Worm (Caenorhabditis elegans) whole organism, L2 larva: ENCODE data around the gene T28F3.8.

ENCODE experiments used
- C34F6.9 ChIP-seq: fragments of 150-350 bp; optimal IDR thresholded peaks from 2 replicates; lab custom pipeline; 2014; ENCODE audit warnings: missing biosample characterization, missing genetic modification characterization
- F13H6.1 ChIP-seq: sonication (generic microtip); optimal IDR thresholded peaks from 2 replicates; lab custom pipeline; 2016; ENCODE audit warnings: missing genetic modification characterization, missing compliant biosample characterization
- R02D3.7 ChIP-seq: fragments of 150-350 bp; optimal IDR thresholded peaks from 2 replicates; lab custom pipeline; 2014; ENCODE audit warnings: missing biosample characterization, missing genetic modification characterization
- ZK546.5 ChIP-seq: sonication (generic microtip); optimal IDR thresholded peaks from 2 replicates; lab custom pipeline; 2017; ENCODE audit warnings: missing biosample characterization, missing genetic modification characterization
- alr-1 ChIP-seq: fragments of 150-350 bp; optimal IDR thresholded peaks from 2 replicates; lab custom pipeline; 2014; ENCODE audit warnings: missing biosample characterization, missing genetic modification characterization
- aly-2 ChIP-seq: fragments of 150-350 bp; optimal IDR thresholded peaks from 2 replicates; lab custom pipeline; 2014; ENCODE audit warnings: missing biosample characterization, missing genetic modification characterization
- ama-1 ChIP-seq: fragments of 150-350 bp; optimal IDR thresholded peaks from 2 replicates; lab custom pipeline; 2018; ENCODE audit warnings: inconsistent platforms
- ceh-16 ChIP-seq: fragments of 150-350 bp; optimal IDR thresholded peaks from 2 replicates; lab custom pipeline; 2014; ENCODE audit warnings: missing biosample characterization, missing genetic modification characterization
- crh-2 ChIP-seq: sonication (generic microtip); optimal IDR thresholded peaks from 2 replicates; lab custom pipeline; 2017; ENCODE audit warnings: missing biosample characterization, missing genetic modification characterization
- dmd-4 ChIP-seq: sonication (generic microtip); optimal IDR thresholded peaks from 2 replicates; lab custom pipeline; 2017; ENCODE audit warnings: missing biosample characterization, missing genetic modification characterization
- egl-27 ChIP-seq: sonication (generic microtip); optimal IDR thresholded peaks from 3 replicates; lab custom pipeline; 2017; ENCODE audit warnings: missing biosample characterization, missing genetic modification reagents, missing genetic modification characterization
- elt-3 ChIP-seq: sonication (generic microtip); optimal IDR thresholded peaks from 2 replicates; lab custom pipeline; 2017; ENCODE audit warnings: missing biosample characterization, missing genetic modification characterization
- fos-1 ChIP-seq: fragments of 150-350 bp; optimal IDR thresholded peaks from 2 replicates; lab custom pipeline; 2014; ENCODE audit warnings: missing biosample characterization, missing genetic modification characterization
- gmeb-1 ChIP-seq: fragments of 150-350 bp; optimal IDR thresholded peaks from 2 replicates; lab custom pipeline; 2014; ENCODE audit warnings: missing biosample characterization, missing genetic modification characterization
- lin-11 ChIP-seq: fragments of 150-350 bp; sonication (generic microtip); optimal IDR thresholded peaks from 2 replicates; lab custom pipeline; 2014; ENCODE audit warnings: missing biosample characterization, missing genetic modification characterization, inconsistent platforms, mixed read lengths
- lin-13 ChIP-seq: fragments of 150-350 bp; optimal IDR thresholded peaks from 2 replicates; lab custom pipeline; 2014; ENCODE audit warnings: missing biosample characterization, missing genetic modification reagents, missing genetic modification characterization
- lsy-2 ChIP-seq, 2 experiments: fragments of 150-350 bp in 1 of 2; sonication (generic microtip) in 1 of 2; optimal IDR thresholded peaks; 2 replicates each; lab custom pipeline; 2014 to 2017; ENCODE audit warnings: missing biosample characterization in 2 of 2, missing genetic modification characterization in 2 of 2
- mab-5 ChIP-seq: fragments of 150-350 bp; optimal IDR thresholded peaks from 2 replicates; lab custom pipeline; 2014; ENCODE audit warnings: missing biosample characterization, missing genetic modification characterization
- mbf-1 ChIP-seq: sonication (generic microtip); optimal IDR thresholded peaks from 2 replicates; lab custom pipeline; 2017; ENCODE audit warnings: missing biosample characterization, missing genetic modification characterization
- nhr-10 ChIP-seq: sonication (generic microtip); optimal IDR thresholded peaks from 2 replicates; lab custom pipeline; 2017; ENCODE audit warnings: missing biosample characterization, missing genetic modification characterization
- nhr-129 ChIP-seq: fragments of 150-350 bp; optimal IDR thresholded peaks from 2 replicates; lab custom pipeline; 2014; ENCODE audit warnings: missing biosample characterization, missing genetic modification characterization
- nhr-21 ChIP-seq: fragments of 150-350 bp; optimal IDR thresholded peaks from 2 replicates; lab custom pipeline; 2014; ENCODE audit warnings: missing biosample characterization, missing genetic modification characterization
- nhr-237 ChIP-seq: fragments of 150-350 bp; optimal IDR thresholded peaks from 2 replicates; lab custom pipeline; 2014; ENCODE audit warnings: missing biosample characterization, missing genetic modification characterization
- nhr-6 ChIP-seq: fragments of 150-350 bp; optimal IDR thresholded peaks from 2 replicates; lab custom pipeline; 2014; ENCODE audit warnings: missing biosample characterization, missing genetic modification characterization
- peb-1 ChIP-seq: fragments of 150-350 bp; optimal IDR thresholded peaks from 2 replicates; lab custom pipeline; 2014; ENCODE audit warnings: missing biosample characterization, missing genetic modification characterization
- sem-4 ChIP-seq: fragments of 150-350 bp; optimal IDR thresholded peaks from 2 replicates; lab custom pipeline; 2014; ENCODE audit warnings: missing biosample characterization, missing genetic modification reagents, missing genetic modification characterization
- skn-1 ChIP-seq: sonication (generic microtip); optimal IDR thresholded peaks from 2 replicates; lab custom pipeline; 2017; ENCODE audit warnings: missing biosample characterization, missing genetic modification characterization
- sma-9 ChIP-seq, 2 experiments: fragments of 150-350 bp in 1 of 2; sonication (generic microtip) in 1 of 2; optimal IDR thresholded peaks; 2 replicates each; lab custom pipeline; 2014 to 2016; ENCODE audit warnings: missing genetic modification characterization in 2 of 2, mild to moderate bottlenecking in 1 of 2, missing biosample characterization in 1 of 2, missing compliant biosample characterization in 1 of 2, missing genetic modification reagents in 1 of 2, moderate library complexity in 1 of 2
- snpc-4 ChIP-seq: fragments of 150-350 bp; optimal IDR thresholded peaks from 2 replicates; lab custom pipeline; 2014; ENCODE audit warnings: missing biosample characterization, missing genetic modification characterization
- unc-39 ChIP-seq: fragments of 150-350 bp; optimal IDR thresholded peaks from 2 replicates; lab custom pipeline; 2014; ENCODE audit warnings: missing biosample characterization, missing genetic modification characterization
- unc-55 ChIP-seq: fragments of 150-350 bp; sonication (generic microtip); optimal IDR thresholded peaks from 3 replicates; lab custom pipeline; 2014; ENCODE audit warnings: missing biosample characterization, missing genetic modification reagents, missing genetic modification characterization
- unc-62 ChIP-seq: fragments of 150-350 bp; optimal IDR thresholded peaks from 2 replicates; lab custom pipeline; 2014; ENCODE audit warnings: missing biosample characterization, missing genetic modification reagents, missing genetic modification characterization
- zag-1 ChIP-seq: fragments of 150-350 bp; optimal IDR thresholded peaks from 2 replicates; lab custom pipeline; 2014; ENCODE audit warnings: missing biosample characterization, missing genetic modification characterization
- ztf-1 ChIP-seq: fragments of 200-800 bp; sonication (Bioruptor generic); conservative IDR thresholded peaks from 2 replicates; pipeline ENCODE4 v1.3.6; 2022; ENCODE audit warnings: missing genetic modification characterization, missing compliant biosample characterization
- ztf-4 ChIP-seq: fragments of 150-350 bp; optimal IDR thresholded peaks from 2 replicates; lab custom pipeline; 2014; ENCODE audit warnings: missing biosample characterization, missing genetic modification characterization

T28F3.8 gene

DNA sequence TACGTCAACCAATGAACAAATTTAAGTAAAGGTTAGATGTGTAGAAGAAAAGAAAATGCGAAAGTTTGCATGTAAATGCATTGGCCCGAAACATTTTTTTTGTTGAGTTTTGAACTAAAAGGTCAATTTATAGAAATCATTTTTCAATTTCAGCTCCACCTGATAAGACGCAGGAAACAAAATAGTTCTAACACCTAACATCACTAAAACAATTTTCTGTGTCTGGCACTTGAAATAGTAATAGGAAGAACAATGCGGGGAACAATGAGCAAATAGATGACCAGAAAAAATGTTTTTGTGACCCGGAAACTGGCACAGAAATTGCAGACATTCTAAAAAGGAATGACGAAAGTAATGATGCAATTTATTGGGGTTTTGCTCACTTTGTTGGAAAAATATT is 14.8 kb downstream of the T28F3.8 start:
- TF ChIP-seq skn-1 (tag; lab: Kevin White, UChicago) = no peak
- TF ChIP-seq nhr-129 (tag; lab: Kevin White, UChicago) = peak; percentile 43
- TF ChIP-seq lin-11 (tag; lab: Kevin White, UChicago) = no peak
- no peak for TF ChIP-seq zag-1 (tag; lab: Kevin White, UChicago)
- no peak for TF ChIP-seq lsy-2 (tag; optimal IDR thresholded peaks at IDR 0.05; lab: Kevin White, UChicago)
- TF ChIP-seq fos-1 (tag; lab: Kevin White, UChicago) = peak; percentile 23

DNA sequence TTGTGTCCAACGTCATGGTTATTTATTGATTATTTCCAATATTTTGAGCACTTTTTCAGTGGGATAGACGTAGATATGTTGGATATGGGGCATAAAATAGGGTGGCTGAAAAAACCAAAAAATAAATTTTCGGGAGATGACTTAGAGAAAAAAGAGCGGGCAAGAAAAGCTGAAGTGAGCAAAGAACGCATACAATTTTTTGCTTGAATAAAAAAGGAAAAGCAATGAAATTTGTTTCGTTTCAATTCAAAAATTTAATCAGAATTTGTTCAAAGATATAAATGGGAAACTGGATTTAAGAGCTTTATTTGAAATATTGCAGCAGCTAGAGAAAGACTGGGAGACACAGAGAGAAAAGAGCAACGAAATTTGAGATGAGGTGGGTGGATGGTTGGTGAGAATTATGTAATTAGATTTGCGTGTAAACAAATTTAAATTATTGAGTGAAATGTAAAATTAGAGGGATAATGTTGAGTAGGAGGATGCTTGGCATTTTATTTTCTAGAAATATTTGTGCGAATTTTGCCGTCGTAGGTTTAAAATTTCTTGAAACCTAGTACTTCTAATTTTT is 15.4 kb downstream of the T28F3.8 start, which contains the start of the genes T28F3.11 and slc-17.4:
Gene T28F3.11 (minus strand): TSS at position 51 of the 571 bp plus-strand sequence.
Gene slc-17.4 (minus strand): TSS at position 105 of the 571 bp plus-strand sequence.
- TF ChIP-seq unc-55 (peak; percentile 4), fos-1 (tag; lab: Kevin White, UChicago) (no peak), F13H6.1 (tag; lab: Kevin White, UChicago) (no peak)

DNA sequence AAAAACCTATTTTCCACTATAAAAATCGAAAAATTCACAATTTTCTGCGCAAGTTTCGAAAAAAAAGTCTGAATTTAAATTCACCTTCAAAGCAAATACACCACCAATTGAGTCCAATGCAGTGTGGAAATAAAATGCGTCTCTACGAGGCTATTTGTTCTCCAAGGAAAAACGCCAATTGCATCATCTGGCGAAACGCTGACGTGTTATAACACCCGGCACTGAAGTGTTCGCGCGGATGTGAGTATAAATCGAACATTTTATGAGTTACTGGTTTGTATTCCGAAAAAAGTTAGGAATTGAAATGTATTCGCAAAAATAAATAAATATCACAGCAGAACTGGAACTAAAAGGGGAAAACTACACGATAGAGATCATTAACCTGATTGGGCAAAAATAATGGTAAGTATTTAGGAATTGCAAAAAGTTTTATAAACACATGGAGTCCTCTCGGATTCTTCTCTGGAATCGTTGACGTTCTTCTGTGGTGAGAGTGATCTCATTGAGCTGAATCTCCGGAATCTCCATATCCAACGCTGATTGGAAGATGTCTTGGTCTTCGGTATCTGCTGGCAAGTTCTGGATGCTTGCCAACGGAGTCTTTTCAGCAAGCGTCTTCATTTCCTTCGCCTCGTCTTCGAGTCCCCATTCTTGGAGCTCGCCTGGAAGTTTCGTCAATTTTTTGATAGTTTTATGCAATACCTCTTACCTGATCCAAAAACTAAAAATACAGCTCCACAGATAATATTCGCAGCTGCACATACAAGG is 19.0 kb downstream of the T28F3.8 start, which contains the start of gene zipt-7.1:
Gene zipt-7.1 (minus strand): TSS at position 232 of the 768 bp plus-strand sequence.
- TF ChIP-seq snpc-4 = no peak
- TF ChIP-seq ztf-1 (GFP tag; lab: Robert Waterston, UW) = no peak
- TF ChIP-seq nhr-6 (tag; lab: Kevin White, UChicago) = no peak
- TF ChIP-seq nhr-129 (tag; lab: Kevin White, UChicago) = peak; percentile 55

DNA sequence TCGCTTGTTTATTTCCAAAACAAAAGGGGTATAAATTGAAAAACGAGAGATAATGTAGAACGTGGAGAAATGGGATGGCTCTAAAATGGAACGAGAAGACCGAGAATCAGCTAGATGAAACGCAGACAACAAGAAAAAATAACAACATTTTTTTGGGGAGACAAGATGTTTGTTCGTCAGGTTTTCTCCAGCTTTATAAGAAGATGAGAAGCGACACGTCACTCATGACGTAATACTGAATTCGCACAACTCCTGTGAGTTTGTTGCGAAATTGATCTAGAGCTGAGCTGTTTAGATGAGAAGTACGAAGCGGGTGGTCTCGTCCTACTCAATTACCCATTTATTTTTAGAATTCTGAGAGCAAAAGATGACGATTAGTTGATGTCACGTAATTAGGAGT is 21.9 kb downstream of the T28F3.8 start:
- TF ChIP-seq lin-13 (GFP tag; lab: Kevin White, UChicago) (peak; percentile 7), peb-1 (tag; lab: Kevin White, UChicago) (no peak), lsy-2 (tag; optimal IDR thresholded peaks at IDR 0.05; lab: Kevin White, UChicago) (peak in 1 of 2 experiments; percentile 56), sma-9 (GFP tag; optimal IDR thresholded peaks at IDR 0.05; lab: Kevin White, UChicago) (peak; percentile 66), sma-9 (tag; optimal IDR thresholded peaks at IDR 0.05; lab: Kevin White, UChicago) (no peak), crh-2 (tag; lab: Kevin White, UChicago) (peak; percentile 69), aly-2 (no peak), nhr-129 (tag; lab: Kevin White, UChicago) (peak; percentile 50), R02D3.7 (tag; lab: Kevin White, UChicago) (no peak), zag-1 (tag; lab: Kevin White, UChicago) (peak; percentile 31), unc-55 (peak; percentile 91), ztf-4 (tag; lab: Kevin White, UChicago) (peak; percentile 18), C34F6.9 (tag; lab: Kevin White, UChicago) (peak; percentile 52)

DNA sequence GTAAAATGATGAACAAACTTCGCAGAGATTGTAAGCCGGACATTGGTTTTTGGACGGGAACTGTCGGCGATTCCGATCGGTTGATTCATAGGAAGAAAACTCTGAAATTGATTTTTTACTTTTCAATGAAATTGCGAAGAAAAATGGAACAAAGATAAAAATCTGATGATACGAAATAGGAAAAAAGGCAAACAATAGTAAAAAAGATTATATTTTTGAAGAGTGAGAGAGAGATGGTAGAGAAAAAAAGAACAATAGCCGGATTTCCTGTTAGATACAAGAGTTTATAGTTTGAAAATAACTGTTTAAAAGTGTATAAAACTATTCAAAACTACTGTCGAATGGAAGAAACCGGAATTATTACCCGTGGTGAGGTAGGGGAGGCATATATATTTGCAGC is 23.0 kb downstream of the T28F3.8 start, which contains the start of gene nra-1:
Gene nra-1 (minus strand): TSS at position 101 of the 400 bp plus-strand sequence.
- TF ChIP-seq unc-62 (GFP tag; lab: Kevin White, UChicago) = no peak
- no peak for TF ChIP-seq egl-27
- TF ChIP-seq mbf-1 (tag; lab: Kevin White, UChicago) = no peak

DNA sequence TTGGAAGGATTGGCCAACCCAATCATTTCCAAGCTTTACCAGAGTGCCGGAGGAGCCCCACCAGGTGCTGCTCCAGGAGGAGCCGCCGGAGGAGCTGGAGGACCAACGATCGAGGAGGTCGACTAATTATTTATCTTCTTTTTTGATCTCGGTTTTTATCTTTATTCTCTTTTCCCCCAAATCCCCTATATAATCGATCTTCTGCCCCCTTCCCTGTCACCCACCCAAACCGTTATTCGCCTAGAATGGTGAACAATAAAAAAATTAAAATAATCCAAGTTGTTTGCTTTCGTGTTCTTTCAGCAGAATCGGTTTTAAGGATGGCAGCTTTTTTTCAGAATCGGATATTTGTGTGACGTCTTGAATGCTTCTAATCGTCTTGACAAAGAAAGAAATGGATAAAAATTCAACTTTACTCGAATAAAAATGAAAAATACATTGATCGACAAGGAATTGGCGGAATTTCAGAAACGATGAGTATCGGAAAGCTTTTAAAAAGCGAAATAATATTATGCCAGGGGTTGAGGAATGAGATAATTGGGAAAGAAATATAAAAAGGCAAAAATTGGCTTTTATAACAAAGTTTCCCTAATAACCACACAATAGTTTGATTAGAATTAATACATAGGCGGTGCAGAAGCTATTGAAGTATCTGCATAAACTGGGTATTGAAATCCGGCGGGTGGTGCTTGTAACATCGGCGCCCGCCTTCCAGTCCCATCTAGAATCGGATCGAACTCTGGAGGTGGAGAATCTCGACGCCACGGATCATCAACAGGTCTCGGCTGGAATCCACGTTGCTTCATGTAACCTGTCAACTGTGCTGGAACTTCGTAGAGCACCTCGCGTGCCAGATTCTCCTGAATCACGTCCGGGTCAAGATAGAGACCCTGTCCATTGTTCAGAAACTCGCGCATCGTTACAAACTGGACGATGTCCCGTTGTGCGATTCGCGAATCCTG is 25.8 kb downstream of the T28F3.8 start:
- TF ChIP-seq ceh-16 (tag; lab: Kevin White, UChicago) = no peak
- TF ChIP-seq aly-2 = no peak
- no peak for TF ChIP-seq dmd-4 (tag; lab: Kevin White, UChicago)
- no peak for TF ChIP-seq peb-1 (tag; lab: Kevin White, UChicago)
- TF ChIP-seq lin-11 (tag; lab: Kevin White, UChicago) = no peak
- TF ChIP-seq ztf-4 (tag; lab: Kevin White, UChicago) = peak; percentile 95
- TF ChIP-seq ztf-1 (GFP tag; lab: Robert Waterston, UW) = peak; percentile 90; the same call in 1 of the 2 replicates
- peak; percentile 64 for TF ChIP-seq nhr-6 (tag; lab: Kevin White, UChicago)
- TF ChIP-seq mbf-1 (tag; lab: Kevin White, UChicago) = peak; percentile 24
- no peak for TF ChIP-seq alr-1 (tag; lab: Kevin White, UChicago)
- TF ChIP-seq R02D3.7 (tag; lab: Kevin White, UChicago) = no peak
- TF ChIP-seq F13H6.1 (tag; lab: Kevin White, UChicago) = peak; percentile 29
- TF ChIP-seq fos-1 (tag; lab: Kevin White, UChicago) = peak; percentile 31
- TF ChIP-seq gmeb-1 (tag; lab: Kevin White, UChicago) = peak; percentile 74
- TF ChIP-seq ama-1 (lab: Kevin White, UChicago) = peak; percentile 99
- TF ChIP-seq nhr-129 (tag; lab: Kevin White, UChicago) = peak; percentile 69
- TF ChIP-seq unc-55 = no peak
- TF ChIP-seq sem-4 (tag; lab: Kevin White, UChicago) = peak; percentile 66
- TF ChIP-seq ZK546.5 (tag; lab: Kevin White, UChicago) = no peak
- no peak for TF ChIP-seq unc-39 (tag; lab: Kevin White, UChicago)
- no peak for TF ChIP-seq nhr-237 (tag; lab: Kevin White, UChicago)
- TF ChIP-seq elt-3 (tag; lab: Kevin White, UChicago) = no peak
- TF ChIP-seq mab-5 (tag; lab: Kevin White, UChicago) = no peak
- TF ChIP-seq nhr-10 (tag; lab: Kevin White, UChicago) = no peak
- TF ChIP-seq nhr-21 (tag; lab: Kevin White, UChicago) = no peak
- peak; percentile 52 for TF ChIP-seq sma-9 (GFP tag; optimal IDR thresholded peaks at IDR 0.05; lab: Kevin White, UChicago)
- TF ChIP-seq sma-9 (tag; optimal IDR thresholded peaks at IDR 0.05; lab: Kevin White, UChicago) = no peak
- no peak for TF ChIP-seq zag-1 (tag; lab: Kevin White, UChicago)
